Fruit fly (Drosophila melanogaster): ENCODE results near the gene CG4836.

DNA sequence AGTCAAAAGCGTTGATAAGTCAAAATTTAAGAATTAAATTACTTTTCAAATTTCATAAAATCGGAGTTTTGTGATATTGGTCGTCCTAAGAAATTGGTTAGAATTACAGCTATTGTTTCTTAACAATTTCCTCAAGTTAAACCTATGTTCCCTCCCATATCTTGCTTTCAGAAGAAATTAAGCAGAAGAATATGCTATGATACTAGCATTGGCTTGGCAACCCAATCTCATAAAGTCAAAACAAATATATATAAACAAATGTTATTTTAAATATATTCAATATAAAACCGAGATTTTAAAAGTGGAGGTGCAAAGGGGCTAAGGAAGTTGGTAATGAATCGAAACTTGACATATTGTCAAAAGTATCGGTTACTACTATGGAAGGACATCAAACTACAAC lies 41.1 kb upstream of the CG4836 start, which contains the start of gene CG31213:
- TF ChIP-seq Sin3A (optimal IDR thresholded peaks at IDR 0.05) (no peak), insv (optimal IDR thresholded peaks at IDR 0.05) (no peak), psq (optimal IDR thresholded peaks at IDR 0.05) (no peak)

Data from Kc167 (cell line).